Worm (Caenorhabditis elegans) whole organism, L1 larva: ENCODE results near the gene srg-20.
A peak's percentile ranks its signal among the peaks of the same experiment; 100 is the strongest.

Experiments used
- C34B4.2 ChIP-seq: sonication (generic microtip); optimal IDR thresholded peaks from 2 replicates; lab custom pipeline; 2017; ENCODE audit warnings: mild to moderate bottlenecking, missing genetic modification characterization, missing compliant biosample characterization
- F16B12.6 ChIP-seq: fragments of 150-350 bp; optimal IDR thresholded peaks from 2 replicates; lab custom pipeline; 2014; ENCODE audit warnings: missing biosample characterization, missing genetic modification characterization
- Y116A8C.19 ChIP-seq: sonication (generic microtip); optimal IDR thresholded peaks from 2 replicates; lab custom pipeline; 2016; ENCODE audit warnings: missing compliant biosample characterization, missing genetic modification characterization, borderline replicate concordance
- ama-1 ChIP-seq: fragments of 150-350 bp; optimal IDR thresholded peaks from 2 replicates; lab custom pipeline; 2014
- blmp-1 ChIP-seq: fragments of 150-350 bp; optimal IDR thresholded peaks from 2 replicates; lab custom pipeline; 2014; ENCODE audit warnings: missing biosample characterization, missing genetic modification characterization
- ceh-63 ChIP-seq: fragments of 200-800 bp; sonication (Bioruptor generic); optimal IDR thresholded peaks from 2 replicates; lab custom pipeline; 2018; ENCODE audit warnings: mild to moderate bottlenecking, missing genetic modification characterization, missing compliant biosample characterization
- ceh-8 ChIP-seq: fragments of 200-800 bp; sonication (Bioruptor generic); optimal IDR thresholded peaks from 2 replicates; lab custom pipeline; 2018; ENCODE audit warnings: mild to moderate bottlenecking, missing genetic modification characterization, moderate library complexity, missing compliant biosample characterization
- ceh-90 ChIP-seq: sonication (generic microtip); optimal IDR thresholded peaks from 2 replicates; lab custom pipeline; 2016; ENCODE audit warnings: missing genetic modification characterization, missing compliant biosample characterization
- ces-1 ChIP-seq: fragments of 150-350 bp; optimal IDR thresholded peaks from 2 replicates; lab custom pipeline; 2014; ENCODE audit warnings: missing biosample characterization, missing genetic modification reagents, missing genetic modification characterization
- dpl-1 ChIP-seq, 3 experiments: fragments of 150-350 bp in 2 of 3; sonication (generic microtip) in 1 of 3; optimal IDR thresholded peaks; 2 replicates each; lab custom pipeline; 2014 to 2017; ENCODE audit warnings: missing biosample characterization in 3 of 3, missing genetic modification characterization in 3 of 3, missing genetic modification reagents in 3 of 3
- efl-1 ChIP-seq, 4 experiments: fragments of 150-350 bp; optimal IDR thresholded peaks in 3 of 4; peaks in 1 of 4; 1 replicate in 1 of 4; 2 replicates in 3 of 4; lab custom pipeline; 2014; ENCODE audit warnings: missing biosample characterization in 2 of 4, missing genetic modification characterization in 2 of 4, missing genetic modification reagents in 2 of 4
- efl-3 ChIP-seq: fragments of 200-800 bp; sonication (Bioruptor generic); optimal IDR thresholded peaks from 2 replicates; lab custom pipeline; 2018; ENCODE audit warnings: mild to moderate bottlenecking, missing genetic modification characterization, missing compliant biosample characterization
- egl-13 ChIP-seq: sonication (generic microtip); optimal IDR thresholded peaks from 2 replicates; lab custom pipeline; 2016; ENCODE audit warnings: missing genotype, missing genetic modification reagents, missing genetic modification characterization, missing compliant biosample characterization
- egl-27 ChIP-seq, 2 experiments: fragments of 150-350 bp in 1 of 2; sonication (generic microtip); optimal IDR thresholded peaks; 3 replicates each; lab custom pipeline; 2017 to 2018; ENCODE audit warnings: missing biosample characterization in 2 of 2, missing genetic modification characterization in 2 of 2, missing genetic modification reagents in 2 of 2
- elt-3 ChIP-seq, 6 experiments: fragments of 150-350 bp in 1 of 6; sonication (generic microtip); optimal IDR thresholded peaks; 2 replicates each; lab custom pipeline; 2017 to 2018; ENCODE audit warnings: missing biosample characterization in 6 of 6, missing genetic modification characterization in 6 of 6, inconsistent platforms in 1 of 6
- ets-5 ChIP-seq: fragments of 200-800 bp; sonication (Bioruptor generic); IDR thresholded peaks from 2 replicates; pipeline ENCODE4 v1.3.6; 2022; ENCODE audit warnings: missing genetic modification characterization, missing compliant biosample characterization
- fkh-10 ChIP-seq: sonication (generic microtip); optimal IDR thresholded peaks from 2 replicates; lab custom pipeline; 2017; ENCODE audit warnings: missing biosample characterization, missing genetic modification reagents, missing genetic modification characterization
- fkh-4 ChIP-seq: sonication (generic microtip); optimal IDR thresholded peaks from 2 replicates; lab custom pipeline; 2016; ENCODE audit warnings: missing compliant biosample characterization, missing genetic modification characterization, borderline replicate concordance
- fkh-8 ChIP-seq: sonication (generic microtip); optimal IDR thresholded peaks from 2 replicates; lab custom pipeline; 2016; ENCODE audit warnings: mild to moderate bottlenecking, missing genetic modification characterization, missing compliant biosample characterization
- fos-1 ChIP-seq: fragments of 150-350 bp; optimal IDR thresholded peaks from 2 replicates; lab custom pipeline; 2014; ENCODE audit warnings: missing biosample characterization, missing genetic modification characterization
- grh-1 ChIP-seq: fragments of 200-800 bp; sonication (Bioruptor generic); IDR thresholded peaks from 2 replicates; pipeline ENCODE4 v1.3.6; 2022; ENCODE audit warnings: missing genetic modification reagents, missing genetic modification characterization, missing compliant biosample characterization
- hlh-17 ChIP-seq: fragments of 200-800 bp; sonication (Bioruptor generic); optimal IDR thresholded peaks from 2 replicates; lab custom pipeline; 2018; ENCODE audit warnings: missing genetic modification characterization, mild to moderate bottlenecking, missing compliant biosample characterization, moderate library complexity, borderline replicate concordance
- hlh-4 ChIP-seq: sonication (generic microtip); optimal IDR thresholded peaks from 2 replicates; lab custom pipeline; 2016; ENCODE audit warnings: mild to moderate bottlenecking, missing genetic modification characterization, missing compliant biosample characterization
- isw-1 ChIP-seq: fragments of 200-800 bp; sonication (Bioruptor generic); IDR thresholded peaks from 2 replicates; pipeline ENCODE4 v1.3.6; 2022; ENCODE audit warnings: missing genetic modification characterization, missing compliant biosample characterization
- lin-13 ChIP-seq: fragments of 150-350 bp; optimal IDR thresholded peaks from 2 replicates; lab custom pipeline; 2014; ENCODE audit warnings: missing biosample characterization, missing genetic modification reagents, missing genetic modification characterization
- lin-14 ChIP-seq: fragments of 200-800 bp; sonication (Bioruptor generic); optimal IDR thresholded peaks from 2 replicates; lab custom pipeline; 2018; ENCODE audit warnings: mild to moderate bottlenecking, missing genetic modification characterization, moderate library complexity, missing compliant biosample characterization
- lin-15B ChIP-seq: fragments of 150-350 bp; sonication (generic microtip); optimal IDR thresholded peaks from 3 replicates; lab custom pipeline; 2014; ENCODE audit warnings: missing biosample characterization, missing genetic modification characterization
- lir-3 ChIP-seq: sonication (generic microtip); optimal IDR thresholded peaks from 2 replicates; lab custom pipeline; 2016; ENCODE audit warnings: mild to moderate bottlenecking, missing genetic modification characterization, moderate library complexity, missing compliant biosample characterization; ENCODE audit not compliant: poor library complexity
- lsy-2 ChIP-seq, 2 experiments: fragments of 150-350 bp; optimal IDR thresholded peaks; 2 replicates each; lab custom pipeline; 2014; ENCODE audit warnings: missing biosample characterization in 2 of 2, missing genetic modification characterization in 2 of 2
- mab-9 ChIP-seq: fragments of 200-800 bp; sonication (Bioruptor generic); IDR thresholded peaks from 2 replicates; pipeline ENCODE4 v1.3.6; 2022; ENCODE audit warnings: missing genetic modification reagents, missing genetic modification characterization, missing compliant biosample characterization
- mdl-1 ChIP-seq, 2 experiments: fragments of 150-350 bp; optimal IDR thresholded peaks; 2 replicates each; lab custom pipeline; 2014 to 2017; ENCODE audit warnings: missing biosample characterization in 2 of 2, missing genetic modification characterization in 2 of 2, inconsistent platforms in 1 of 2
- mef-2 ChIP-seq: fragments of 150-350 bp; optimal IDR thresholded peaks from 2 replicates; lab custom pipeline; 2014; ENCODE audit warnings: missing biosample characterization, missing genetic modification characterization
- nhr-11 ChIP-seq: fragments of 150-350 bp; optimal IDR thresholded peaks from 2 replicates; lab custom pipeline; 2014; ENCODE audit warnings: missing biosample characterization, missing genetic modification characterization
- nhr-12 ChIP-seq: sonication (generic microtip); optimal IDR thresholded peaks from 2 replicates; lab custom pipeline; 2017; ENCODE audit warnings: missing biosample characterization, missing genetic modification characterization
- nhr-237 ChIP-seq: fragments of 150-350 bp; optimal IDR thresholded peaks from 2 replicates; lab custom pipeline; 2014; ENCODE audit warnings: missing biosample characterization, missing genetic modification characterization
- nhr-71 ChIP-seq: sonication (generic microtip); optimal IDR thresholded peaks from 2 replicates; lab custom pipeline; 2016; ENCODE audit warnings: mild to moderate bottlenecking, missing genetic modification characterization, moderate library complexity, missing compliant biosample characterization
- nhr-76 ChIP-seq: sonication (generic microtip); optimal IDR thresholded peaks from 2 replicates; lab custom pipeline; 2017; ENCODE audit warnings: missing biosample characterization, missing genetic modification characterization
- nhr-77 ChIP-seq: fragments of 150-350 bp; optimal IDR thresholded peaks from 2 replicates; lab custom pipeline; 2014; ENCODE audit warnings: missing biosample characterization, missing genetic modification characterization
- nhr-84 ChIP-seq: sonication (generic microtip); optimal IDR thresholded peaks from 2 replicates; lab custom pipeline; 2017; ENCODE audit warnings: missing biosample characterization, missing genetic modification characterization
- nhr-85 ChIP-seq: sonication (generic microtip); peaks from one replicate; lab custom pipeline; 2016; ENCODE audit warnings: missing genetic modification characterization, inconsistent platforms, missing compliant biosample characterization
- snpc-4 ChIP-seq: fragments of 150-350 bp; optimal IDR thresholded peaks from 2 replicates; lab custom pipeline; 2014; ENCODE audit warnings: missing biosample characterization, missing genetic modification characterization
- sox-4 ChIP-seq: sonication (generic microtip); optimal IDR thresholded peaks from 2 replicates; lab custom pipeline; 2016; ENCODE audit warnings: missing genetic modification characterization, missing compliant biosample characterization
- sptf-1 ChIP-seq: fragments of 150-350 bp; optimal IDR thresholded peaks from 2 replicates; lab custom pipeline; 2014; ENCODE audit warnings: missing biosample characterization, missing genetic modification characterization
- sup-37 ChIP-seq: fragments of 200-800 bp; sonication (Bioruptor generic); optimal IDR thresholded peaks from 2 replicates; lab custom pipeline; 2018; ENCODE audit warnings: mild to moderate bottlenecking, missing genetic modification characterization, missing compliant biosample characterization
- tbx-2 ChIP-seq: sonication (generic microtip); optimal IDR thresholded peaks from 2 replicates; lab custom pipeline; 2016; ENCODE audit warnings: missing genetic modification characterization, missing compliant biosample characterization
- tlp-1 ChIP-seq: fragments of 150-350 bp; optimal IDR thresholded peaks from 2 replicates; lab custom pipeline; 2014; ENCODE audit warnings: missing biosample characterization, missing genetic modification characterization
- unc-30 ChIP-seq: sonication (generic microtip); optimal IDR thresholded peaks from 2 replicates; lab custom pipeline; 2017; ENCODE audit warnings: missing biosample characterization, missing genetic modification characterization
- unc-62 ChIP-seq: fragments of 150-350 bp; optimal IDR thresholded peaks from 2 replicates; lab custom pipeline; 2014; ENCODE audit warnings: missing biosample characterization, missing genetic modification reagents, missing genetic modification characterization
- unc-86 ChIP-seq: sonication (generic microtip); optimal IDR thresholded peaks from 2 replicates; lab custom pipeline; 2016; ENCODE audit warnings: missing genetic modification characterization, missing compliant biosample characterization
- vab-15 ChIP-seq: sonication (generic microtip); optimal IDR thresholded peaks from 2 replicates; lab custom pipeline; 2017; ENCODE audit warnings: missing genotype, mild to moderate bottlenecking, missing genetic modification characterization, missing compliant biosample characterization
- xbp-1 ChIP-seq: sonication (generic microtip); optimal IDR thresholded peaks from 2 replicates; lab custom pipeline; 2016; ENCODE audit warnings: missing genetic modification characterization, missing compliant biosample characterization
- zag-1 ChIP-seq: fragments of 150-350 bp; optimal IDR thresholded peaks from 2 replicates; lab custom pipeline; 2014; ENCODE audit warnings: missing biosample characterization, missing genetic modification characterization
- ztf-11 ChIP-seq, 2 experiments: sonication (generic microtip); optimal IDR thresholded peaks; 2 replicates each; lab custom pipeline; 2016 to 2017; ENCODE audit warnings: missing genetic modification characterization in 2 of 2, missing biosample characterization in 1 of 2, missing compliant biosample characterization in 1 of 2
- ztf-4 ChIP-seq: fragments of 150-350 bp; optimal IDR thresholded peaks from 2 replicates; lab custom pipeline; 2014; ENCODE audit warnings: missing biosample characterization, missing genetic modification characterization

The srg-20 gene

DNA sequence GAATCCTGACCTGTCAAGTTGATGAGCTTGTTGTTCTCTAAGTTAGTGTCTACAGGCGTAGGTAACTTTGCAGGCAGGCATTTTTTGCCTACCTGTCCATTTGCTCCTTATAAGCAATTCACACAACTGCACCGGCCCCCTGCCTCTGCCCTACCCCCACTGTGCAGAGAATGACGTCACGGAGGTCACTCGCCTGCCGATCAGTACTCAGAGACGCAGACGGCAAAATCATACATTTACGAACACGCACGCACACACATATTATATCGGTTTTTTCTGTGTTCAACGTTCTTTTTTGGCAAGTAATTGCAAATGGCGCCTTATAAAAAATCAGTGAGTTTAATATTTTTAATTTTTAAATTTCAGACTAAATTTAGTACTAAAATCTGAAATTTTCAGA is 27.0 kb downstream of the srg-20 start, which contains the start of gene duxl-1 (continued):
- TF ChIP-seq nhr-77 (tag; lab: Kevin White, UChicago) (no peak), ztf-4 (tag; lab: Kevin White, UChicago) (no peak), ces-1 (GFP tag; lab: Kevin White, UChicago) (no peak), hlh-4 (tag; lab: Kevin White, UChicago) (no peak), ama-1 (lab: Kevin White, UChicago) (no peak), fkh-8 (tag; lab: Kevin White, UChicago) (no peak), sup-37 (GFP tag; lab: Kevin White, UChicago) (no peak), vab-15 (tag; lab: Kevin White, UChicago) (no peak), ceh-8 (GFP tag; lab: Kevin White, UChicago) (no peak), mab-9 (no peak), fos-1 (no peak), ztf-11 (tag; optimal IDR thresholded peaks at IDR 0.05; lab: Kevin White, UChicago) (no peak), ceh-63 (GFP tag; lab: Kevin White, UChicago) (no peak), dpl-1 (GFP tag; optimal IDR thresholded peaks at IDR 0.05; lab: Kevin White, UChicago) (peak in 2 of 3 experiments; percentile 7 to 15), fkh-4 (tag; lab: Kevin White, UChicago) (no peak), blmp-1 (tag; lab: Kevin White, UChicago) (no peak), nhr-85 (peak; percentile 7), efl-3 (no peak), fkh-10 (GFP tag; lab: Kevin White, UChicago) (no peak), nhr-12 (no peak), unc-86 (tag; lab: Kevin White, UChicago) (no peak), lin-14 (GFP tag; lab: Kevin White, UChicago) (peak; percentile 63), xbp-1 (tag; lab: Kevin White, UChicago) (no peak), mdl-1 (tag; optimal IDR thresholded peaks at IDR 0.05; lab: Kevin White, UChicago) (peak in 1 of 2 experiments; percentile 12), efl-1 (optimal IDR thresholded peaks at IDR 0.05; lab: Kevin White, UChicago) (peak in 1 of 2 experiments; percentile 37), efl-1 (GFP tag; optimal IDR thresholded peaks at IDR 0.05 in 1 of 2; lab: Kevin White, UChicago) (peak in 1 of 2 experiments; percentile 2), lsy-2 (tag; optimal IDR thresholded peaks at IDR 0.05; lab: Kevin White, UChicago) (peak in 1 of 2 experiments; percentile 38), elt-3 (tag; optimal IDR thresholded peaks at IDR 0.05; lab: Kevin White, UChicago) (no peak), nhr-237 (tag; lab: Kevin White, UChicago) (no peak), egl-27 (tag; optimal IDR thresholded peaks at IDR 0.05; lab: Kevin White, UChicago) (no peak), sptf-1 (tag; lab: Kevin White, UChicago) (no peak), tbx-2 (tag; lab: Kevin White, UChicago) (no peak), sox-4 (no peak), hlh-17 (no peak), lin-13 (GFP tag; lab: Kevin White, UChicago) (no peak), mef-2 (no peak), lin-15B (tag; lab: Kevin White, UChicago) (no peak), isw-1 (no peak), C34B4.2 (no peak), Y116A8C.19 (tag; lab: Kevin White, UChicago) (no peak), snpc-4 (no peak), nhr-76 (no peak), ets-5 (GFP tag; lab: Robert Waterston, UW) (no peak), unc-62 (GFP tag; lab: Kevin White, UChicago) (no peak), lir-3 (tag; lab: Kevin White, UChicago) (no peak), ceh-90 (tag; lab: Kevin White, UChicago) (no peak), nhr-11 (no peak), nhr-84 (tag; lab: Kevin White, UChicago) (no peak), tlp-1 (no peak), unc-30 (tag; lab: Kevin White, UChicago) (no peak), zag-1 (no peak), nhr-71 (tag; lab: Kevin White, UChicago) (no peak), egl-13 (tag; lab: Kevin White, UChicago) (no peak), grh-1 (GFP tag; lab: Robert Waterston, UW) (no peak), F16B12.6 (no peak)
